Worm (Caenorhabditis elegans) whole organism, late embryonic: ENCODE measurements around the gene nhr-269.

Source experiments
- ceh-31 ChIP-seq: sonication (generic microtip); optimal IDR thresholded peaks from 2 replicates; lab custom pipeline; 2016; ENCODE audit warnings: missing genetic modification characterization, missing compliant biosample characterization
- dve-1 ChIP-seq: sonication (generic microtip); optimal IDR thresholded peaks from 2 replicates; lab custom pipeline; 2017; ENCODE audit warnings: antibody characterized with exemption, mild to moderate bottlenecking, missing genetic modification characterization, missing compliant biosample characterization
- mec-3 ChIP-seq: sonication (generic microtip); optimal IDR thresholded peaks from 2 replicates; lab custom pipeline; 2016; ENCODE audit warnings: borderline replicate concordance, missing genetic modification characterization, missing compliant biosample characterization
- pag-3 ChIP-seq: sonication (generic microtip); optimal IDR thresholded peaks from 2 replicates; lab custom pipeline; 2016; ENCODE audit warnings: missing compliant biosample characterization, missing genetic modification characterization, borderline replicate concordance
- pax-1 ChIP-seq: fragments of 150-350 bp; optimal IDR thresholded peaks from 2 replicates; lab custom pipeline; 2014; ENCODE audit warnings: missing biosample characterization, missing genetic modification characterization
- unc-86 ChIP-seq: sonication (generic microtip); optimal IDR thresholded peaks from 2 replicates; lab custom pipeline; 2016; ENCODE audit warnings: missing genetic modification characterization, missing compliant biosample characterization

DNA sequence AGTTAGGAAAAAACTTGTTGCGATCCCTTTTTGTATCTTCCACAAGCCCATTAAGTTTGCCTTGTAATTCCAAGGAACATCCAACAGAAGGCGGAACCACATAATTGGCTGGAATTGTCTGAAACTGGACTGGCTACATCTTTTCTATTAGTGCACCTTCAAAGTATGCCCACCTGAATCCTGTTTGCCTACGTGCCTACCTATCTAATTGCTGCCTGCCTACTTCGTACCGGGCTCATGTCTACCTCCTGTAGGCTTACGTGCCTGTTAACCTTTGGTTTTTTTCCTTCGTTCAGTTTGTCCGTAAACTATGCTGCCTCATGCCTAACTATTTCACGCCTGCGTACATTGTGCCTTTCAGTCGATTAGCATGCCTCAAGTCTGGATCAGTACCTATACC lies 32.2 kb downstream of the nhr-269 start, which contains the start of gene wrt-7:
- TF ChIP-seq pax-1 (tag; lab: Kevin White, UChicago): no peak
- no peak for TF ChIP-seq ceh-31 (tag; lab: Kevin White, UChicago)
- no peak for TF ChIP-seq mec-3
- no peak for TF ChIP-seq pag-3 (tag; lab: Kevin White, UChicago)
- no peak for TF ChIP-seq dve-1 (tag; lab: Kevin White, UChicago)
- TF ChIP-seq unc-86: no peak
